Fruit fly (Drosophila melanogaster) whole organism, prepupa: ENCODE data around the gene mRpL32.

ENCODE experiments used
- CG10631 ChIP-seq: fragments of 200-800 bp; sonication (Bioruptor generic); optimal IDR thresholded peaks from 2 replicates; lab custom pipeline; 2016; ENCODE audit warnings: missing biosample characterization, missing genetic modification characterization
- CG10669 ChIP-seq: fragments of 200-800 bp; sonication (Bioruptor generic); optimal IDR thresholded peaks from 3 replicates; lab custom pipeline; 2018; ENCODE audit warnings: missing biosample characterization, mild to moderate bottlenecking, missing genetic modification characterization, moderate library complexity
- CG11294 ChIP-seq: fragments of 200-800 bp; sonication (Bioruptor generic); IDR thresholded peaks from 2 replicates; pipeline ENCODE4 v1.3.6; 2022; ENCODE audit warnings: missing biosample characterization, missing genetic modification characterization
- CG11762 ChIP-seq: fragments of 200-800 bp; sonication (Bioruptor generic); optimal IDR thresholded peaks from 3 replicates; lab custom pipeline; 2016; ENCODE audit warnings: missing biosample characterization, missing genetic modification characterization; ENCODE audit not compliant: insufficient read depth
- CG11902 ChIP-seq: fragments of 200-800 bp; sonication (Bioruptor generic); optimal IDR thresholded peaks from 3 replicates; lab custom pipeline; 2016; ENCODE audit warnings: missing biosample characterization, missing genetic modification characterization
- CG15336 ChIP-seq: fragments of 200-800 bp; sonication (Bioruptor generic); IDR thresholded peaks from 2 replicates; pipeline ENCODE4 v1.3.6; 2022; ENCODE audit warnings: missing biosample characterization, missing genetic modification characterization
- CG3032 ChIP-seq: fragments of 200-800 bp; optimal IDR thresholded peaks from 2 replicates; lab custom pipeline; 2019; ENCODE audit warnings: missing biosample characterization, mild to moderate bottlenecking, missing genetic modification characterization, moderate library complexity
- CG31627 ChIP-seq: fragments of 200-800 bp; sonication (Bioruptor generic); optimal IDR thresholded peaks from 3 replicates; lab custom pipeline; 2016; ENCODE audit warnings: missing biosample characterization, missing genetic modification characterization
- CG32006 ChIP-seq: fragments of 200-800 bp; sonication (Bioruptor generic); optimal IDR thresholded peaks from 3 replicates; lab custom pipeline; 2017; ENCODE audit warnings: missing biosample characterization, mild to moderate bottlenecking, missing genetic modification characterization
- CG34406 ChIP-seq: fragments of 200-800 bp; sonication (Bioruptor generic); optimal IDR thresholded peaks from 3 replicates; lab custom pipeline; 2016; ENCODE audit warnings: missing biosample characterization, missing genetic modification characterization
- CG3919 ChIP-seq: fragments of 200-800 bp; sonication (Bioruptor generic); optimal IDR thresholded peaks from 3 replicates; lab custom pipeline; 2016; ENCODE audit warnings: missing biosample characterization, missing genetic modification characterization
- CG6163 ChIP-seq: fragments of 200-800 bp; sonication (Bioruptor generic); IDR thresholded peaks from 3 replicates; pipeline ENCODE4 v1.3.6; 2022; ENCODE audit warnings: missing biosample characterization, missing genetic modification characterization
- CG6276 ChIP-seq: fragments of 200-800 bp; sonication (Bioruptor generic); optimal IDR thresholded peaks from 2 replicates; lab custom pipeline; 2017; ENCODE audit warnings: missing biosample characterization, mild to moderate bottlenecking, missing genetic modification characterization
- CG6792 ChIP-seq: fragments of 200-800 bp; sonication (Bioruptor generic); optimal IDR thresholded peaks from 3 replicates; lab custom pipeline; 2016; ENCODE audit warnings: missing biosample characterization, missing genetic modification characterization
- CG6808 ChIP-seq: fragments of 200-800 bp; sonication (Bioruptor generic); optimal IDR thresholded peaks from 3 replicates; lab custom pipeline; 2017; ENCODE audit warnings: missing biosample characterization, missing genetic modification characterization, mild to moderate bottlenecking, moderate library complexity, missing genetic modification reagents
- CG6854 ChIP-seq: fragments of 200-800 bp; sonication (Bioruptor generic); optimal IDR thresholded peaks from 2 replicates; lab custom pipeline; 2017; ENCODE audit warnings: missing biosample characterization, mild to moderate bottlenecking, missing genetic modification characterization
- CG7368 ChIP-seq: fragments of 200-800 bp; sonication (Bioruptor generic); optimal IDR thresholded peaks from 3 replicates; lab custom pipeline; 2016; ENCODE audit warnings: missing biosample characterization, missing genetic modification characterization
- CG8119 ChIP-seq: fragments of 200-800 bp; sonication (Bioruptor generic); IDR thresholded peaks from 3 replicates; pipeline ENCODE4 v1.3.6; 2022; ENCODE audit warnings: missing biosample characterization, missing genetic modification characterization
- CG8319 ChIP-seq: fragments of 200-800 bp; sonication (Bioruptor generic); optimal IDR thresholded peaks from 3 replicates; lab custom pipeline; 2016; ENCODE audit warnings: missing biosample characterization, missing genetic modification characterization
- CG9139 ChIP-seq: fragments of 200-800 bp; sonication (Bioruptor generic); optimal IDR thresholded peaks from 3 replicates; lab custom pipeline; 2017; ENCODE audit warnings: missing biosample characterization, mild to moderate bottlenecking, missing genetic modification characterization
- Eip75B ChIP-seq: fragments of 200-800 bp; sonication (Bioruptor generic); optimal IDR thresholded peaks from 3 replicates; lab custom pipeline; 2016; ENCODE audit warnings: missing biosample characterization, missing genetic modification characterization
- Eip78C ChIP-seq: fragments of 200-800 bp; sonication (Bioruptor generic); peaks from one replicate; lab custom pipeline; 2016; ENCODE audit warnings: missing biosample characterization, missing genetic modification characterization
- Ets21C ChIP-seq: fragments of 200-800 bp; sonication (Bioruptor generic); optimal IDR thresholded peaks from 3 replicates; lab custom pipeline; 2016; ENCODE audit warnings: missing biosample characterization, missing genetic modification characterization
- Ets96B ChIP-seq: fragments of 200-800 bp; optimal IDR thresholded peaks from 2 replicates; lab custom pipeline; 2019; ENCODE audit warnings: missing biosample characterization, mild to moderate bottlenecking, missing genetic modification characterization, moderate library complexity
- Gug ChIP-seq: fragments of 200-800 bp; sonication (Bioruptor generic); IDR thresholded peaks from 2 replicates; pipeline ENCODE4 v1.3.6; 2022; ENCODE audit warnings: missing biosample characterization, missing genetic modification characterization
- Hr38 ChIP-seq: sonication (Bioruptor generic); optimal IDR thresholded peaks from 2 replicates; lab custom pipeline; 2016; ENCODE audit warnings: missing biosample characterization, missing genetic modification characterization
- Hr39 ChIP-seq: fragments of 200-800 bp; sonication (Bioruptor generic); optimal IDR thresholded peaks from 2 replicates; lab custom pipeline; 2016; ENCODE audit warnings: missing biosample characterization, missing genetic modification characterization
- Hr4 ChIP-seq: fragments of 200-800 bp; sonication (Bioruptor generic); optimal IDR thresholded peaks from 3 replicates; lab custom pipeline; 2016; ENCODE audit warnings: missing biosample characterization, missing genetic modification characterization
- Lpt ChIP-seq: fragments of 200-800 bp; sonication (Bioruptor generic); optimal IDR thresholded peaks from 3 replicates; lab custom pipeline; 2016; ENCODE audit warnings: missing biosample characterization, missing genetic modification characterization
- Sox102F ChIP-seq: fragments of 200-800 bp; sonication (Bioruptor generic); optimal IDR thresholded peaks from 2 replicates; lab custom pipeline; 2016; ENCODE audit warnings: missing biosample characterization, mild to moderate bottlenecking, missing genetic modification characterization
- Sox14 ChIP-seq: fragments of 200-800 bp; sonication (Bioruptor generic); optimal IDR thresholded peaks from 3 replicates; lab custom pipeline; 2016; ENCODE audit warnings: missing biosample characterization, missing genetic modification characterization
- Sox15 ChIP-seq: fragments of 200-800 bp; sonication (Bioruptor generic); optimal IDR thresholded peaks from 3 replicates; lab custom pipeline; 2016; ENCODE audit warnings: missing biosample characterization, missing genetic modification characterization
- achi ChIP-seq: fragments of 200-800 bp; sonication (Bioruptor generic); optimal IDR thresholded peaks from 3 replicates; lab custom pipeline; 2016; ENCODE audit warnings: missing biosample characterization, missing genetic modification characterization
- acj6 ChIP-seq: fragments of 200-800 bp; sonication (Bioruptor generic); optimal IDR thresholded peaks from 3 replicates; lab custom pipeline; 2016; ENCODE audit warnings: missing biosample characterization, missing genetic modification characterization
- cyc ChIP-seq: fragments of 200-800 bp; sonication (Bioruptor generic); optimal IDR thresholded peaks from 3 replicates; lab custom pipeline; 2016; ENCODE audit warnings: missing biosample characterization, missing genetic modification characterization
- dac ChIP-seq: fragments of 200-800 bp; sonication (Bioruptor generic); optimal IDR thresholded peaks from 2 replicates; lab custom pipeline; 2017; ENCODE audit warnings: missing biosample characterization, mild to moderate bottlenecking, missing genetic modification characterization
- dsx ChIP-seq: fragments of 200-800 bp; optimal IDR thresholded peaks from 3 replicates; lab custom pipeline; 2019; ENCODE audit warnings: missing biosample characterization, mild to moderate bottlenecking, missing genetic modification characterization, moderate library complexity; ENCODE audit not compliant: poor library complexity, severe bottlenecking
- eg ChIP-seq: fragments of 200-800 bp; sonication (Bioruptor generic); IDR thresholded peaks from 3 replicates; pipeline ENCODE4 v1.3.6; 2022; ENCODE audit warnings: missing biosample characterization, missing genetic modification characterization
- esn ChIP-seq: fragments of 200-800 bp; sonication (Bioruptor generic); optimal IDR thresholded peaks from 2 replicates; lab custom pipeline; 2016; ENCODE audit warnings: missing biosample characterization, mild to moderate bottlenecking, missing genetic modification characterization, moderate library complexity
- fd59A ChIP-seq: fragments of 200-800 bp; sonication (Bioruptor generic); optimal IDR thresholded peaks from 2 replicates; lab custom pipeline; 2017; ENCODE audit warnings: missing biosample characterization, mild to moderate bottlenecking, missing genetic modification characterization, missing genetic modification reagents
- fd85E ChIP-seq: fragments of 200-800 bp; sonication (Bioruptor generic); optimal IDR thresholded peaks from 3 replicates; lab custom pipeline; 2016; ENCODE audit warnings: missing biosample characterization, missing genetic modification characterization
- net ChIP-seq: fragments of 200-800 bp; sonication (Bioruptor generic); optimal IDR thresholded peaks from 3 replicates; lab custom pipeline; 2016; ENCODE audit warnings: missing biosample characterization, missing genetic modification characterization
- pdm3 ChIP-seq: fragments of 200-800 bp; sonication (Bioruptor generic); optimal IDR thresholded peaks from 3 replicates; lab custom pipeline; 2016; ENCODE audit warnings: missing biosample characterization, missing genetic modification characterization
- spab ChIP-seq: fragments of 200-800 bp; sonication (Bioruptor generic); optimal IDR thresholded peaks from 2 replicates; lab custom pipeline; 2017; ENCODE audit warnings: missing biosample characterization, mild to moderate bottlenecking, missing genetic modification characterization, missing genetic modification reagents
- ss ChIP-seq, 2 experiments: fragments of 200-800 bp; sonication (Bioruptor generic); optimal IDR thresholded peaks; 2 replicates in 1 of 2; 3 replicates in 1 of 2; lab custom pipeline; 2017 to 2018; ENCODE audit warnings: mild to moderate bottlenecking in 2 of 2, missing biosample characterization in 2 of 2, missing genetic modification characterization in 2 of 2, moderate library complexity in 1 of 2
- svp ChIP-seq: fragments of 200-800 bp; sonication (Bioruptor generic); peaks from one replicate; lab custom pipeline; 2016; ENCODE audit warnings: missing biosample characterization, missing genetic modification characterization
- topi ChIP-seq: fragments of 200-800 bp; sonication (Bioruptor generic); optimal IDR thresholded peaks from 3 replicates; lab custom pipeline; 2016; ENCODE audit warnings: missing biosample characterization, missing genetic modification characterization
- vri ChIP-seq: fragments of 200-800 bp; sonication (Bioruptor generic); optimal IDR thresholded peaks from 3 replicates; lab custom pipeline; 2016; ENCODE audit warnings: missing biosample characterization, mild to moderate bottlenecking, missing genetic modification characterization

The mRpL32 gene

dm6 chr3R:31295694-31296093, 43.0 kb downstream of the mRpL32 start (continued):
- TF ChIP-seq CG15336 (GFP tag; lab: Robert Waterston, UW) (peak; percentile 63), Ets21C (GFP tag; lab: Kevin White, UChicago) (no peak), CG11294 (GFP tag; lab: Robert Waterston, UW) (peak; percentile 13; the same call in 1 of the 2 replicates), CG34406 (GFP tag; lab: Kevin White, UChicago) (peak; percentile 47), Eip78C (GFP tag; lab: Kevin White, UChicago) (no peak), Lpt (GFP tag; lab: Kevin White, UChicago) (no peak), Hr4 (GFP tag; lab: Kevin White, UChicago) (peak; percentile 65), CG10631 (GFP tag; lab: Kevin White, UChicago) (peak; percentile 49), CG8119 (peak; percentile 69), cyc (GFP tag; lab: Kevin White, UChicago) (peak; percentile 50), spab (GFP tag; lab: Kevin White, UChicago) (peak; percentile 14), CG8319 (GFP tag; lab: Kevin White, UChicago) (peak; percentile 1), CG6163 (GFP tag; lab: Robert Waterston, UW) (peak; percentile 51; the same call in 1 of the 3 replicates), CG6792 (GFP tag; lab: Kevin White, UChicago) (peak; percentile 28), CG31627 (GFP tag; lab: Kevin White, UChicago) (peak; percentile 49), Sox15 (peak; percentile 5), ss (GFP tag; optimal IDR thresholded peaks at IDR 0.05; lab: Kevin White, UChicago) (no peak)

dm6 chr3R:31296989-31297388, 44.3 kb downstream of the mRpL32 start:
- TF ChIP-seq CG6808 (GFP tag; lab: Kevin White, UChicago) = no peak
- TF ChIP-seq CG31627 (GFP tag; lab: Kevin White, UChicago) = peak; percentile 54
- TF ChIP-seq Hr38 (GFP tag; lab: Kevin White, UChicago) = no peak
- peak; percentile 56 for TF ChIP-seq Hr39 (GFP tag; lab: Kevin White, UChicago)
- no peak for TF ChIP-seq CG10669 (GFP tag; lab: Kevin White, UChicago)
- TF ChIP-seq CG7368 (GFP tag; lab: Kevin White, UChicago) = no peak
- peak; percentile 74 for TF ChIP-seq Sox102F
- TF ChIP-seq cyc (GFP tag; lab: Kevin White, UChicago) = peak; percentile 44
- no peak for TF ChIP-seq Gug (GFP tag; lab: Robert Waterston, UW)
- no peak for TF ChIP-seq fd85E (GFP tag; lab: Kevin White, UChicago)
- peak; percentile 19 for TF ChIP-seq vri (GFP tag; lab: Kevin White, UChicago)
- TF ChIP-seq CG8119 = no peak
- no peak for TF ChIP-seq CG6854 (GFP tag; lab: Kevin White, UChicago)
- TF ChIP-seq Sox14 (GFP tag; lab: Kevin White, UChicago) = peak; percentile 41
- TF ChIP-seq CG10631 (GFP tag; lab: Kevin White, UChicago) = peak; percentile 5
- TF ChIP-seq spab (GFP tag; lab: Kevin White, UChicago) = no peak
- TF ChIP-seq CG9139 = no peak
- TF ChIP-seq ss (GFP tag; optimal IDR thresholded peaks at IDR 0.05; lab: Kevin White, UChicago) = no peak
- TF ChIP-seq CG11902 (GFP tag; lab: Kevin White, UChicago) = no peak
- no peak for TF ChIP-seq CG11762
- TF ChIP-seq fd59A = no peak
- TF ChIP-seq achi (GFP tag; lab: Kevin White, UChicago) = peak; percentile 31
- TF ChIP-seq Lpt (GFP tag; lab: Kevin White, UChicago) = no peak
- peak; percentile 3 for TF ChIP-seq CG34406 (GFP tag; lab: Kevin White, UChicago)
- TF ChIP-seq net = no peak
- peak; percentile 25 for TF ChIP-seq acj6
- TF ChIP-seq dac (GFP tag; lab: Kevin White, UChicago) = no peak
- no peak for TF ChIP-seq Hr4 (GFP tag; lab: Kevin White, UChicago)
- TF ChIP-seq CG3032 (tag; lab: Kevin White, UChicago) = no peak
- peak; percentile 68 for TF ChIP-seq Eip78C (GFP tag; lab: Kevin White, UChicago)
- no peak for TF ChIP-seq Ets96B (tag; lab: Kevin White, UChicago)
- no peak for TF ChIP-seq CG15336 (GFP tag; lab: Robert Waterston, UW)
- peak; percentile 14 for TF ChIP-seq CG3919 (GFP tag; lab: Kevin White, UChicago)
- TF ChIP-seq CG32006 = peak; percentile 4
- no peak for TF ChIP-seq CG6276 (GFP tag; lab: Kevin White, UChicago)
- TF ChIP-seq svp = peak; percentile 92
- TF ChIP-seq eg (GFP tag; lab: Robert Waterston, UW) = no peak
- peak; percentile 26 for TF ChIP-seq CG6792 (GFP tag; lab: Kevin White, UChicago)
- TF ChIP-seq topi = peak; percentile 45
- TF ChIP-seq pdm3 (GFP tag; lab: Kevin White, UChicago) = peak; percentile 33
- TF ChIP-seq Eip75B (GFP tag; lab: Kevin White, UChicago) = peak; percentile 11
- TF ChIP-seq dsx = no peak
- TF ChIP-seq esn = peak; percentile 70
- peak; percentile 26 for TF ChIP-seq Ets21C (GFP tag; lab: Kevin White, UChicago)
